Fruit fly (Drosophila melanogaster) S2 (cell line): ENCODE measurements around the gene CG13721.

Experiments used
- CG8478 ChIP-seq: fragments of >200 bp; optimal IDR thresholded peaks from 2 replicates; lab custom pipeline; 2018
- CTCF ChIP-seq, 2 experiments: fragments of >200 bp; optimal IDR thresholded peaks; 2 replicates each; lab custom pipeline; 2018

DNA sequence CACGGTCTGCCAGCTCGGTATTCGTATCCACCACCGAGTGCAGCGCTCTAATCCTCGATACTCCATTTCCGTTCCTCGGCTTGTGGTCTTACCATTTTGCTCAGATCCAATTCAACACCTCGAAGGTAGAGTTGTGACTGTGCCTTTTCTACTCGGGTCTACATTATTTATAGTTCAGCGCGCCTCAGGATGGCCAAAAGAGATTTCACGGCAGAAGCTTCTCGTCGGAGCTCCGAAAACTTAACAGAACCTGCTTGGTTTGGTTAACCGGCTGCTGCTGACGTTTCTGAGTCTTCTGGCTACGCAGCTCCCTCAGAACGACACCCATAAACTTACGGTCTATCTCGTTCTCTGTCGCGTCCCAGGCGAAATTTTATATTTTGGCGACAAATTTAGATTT lies 31.0 kb downstream of the CG13721 start, which contains the start of gene CG32241:
- no peak for TF ChIP-seq CG8478 (lab: Kevin White, UChicago)
- TF ChIP-seq CTCF (optimal IDR thresholded peaks at IDR 0.05; lab: Kevin White, UChicago): no peak
